Fruit fly (Drosophila melanogaster): ENCODE data around the gene m.
"Not testable (repeated sequence)": the region's sequence is repeated elsewhere in the genome, so short reads cannot be mapped to it uniquely, and the experiment has no call there.

Gene m

DNA sequence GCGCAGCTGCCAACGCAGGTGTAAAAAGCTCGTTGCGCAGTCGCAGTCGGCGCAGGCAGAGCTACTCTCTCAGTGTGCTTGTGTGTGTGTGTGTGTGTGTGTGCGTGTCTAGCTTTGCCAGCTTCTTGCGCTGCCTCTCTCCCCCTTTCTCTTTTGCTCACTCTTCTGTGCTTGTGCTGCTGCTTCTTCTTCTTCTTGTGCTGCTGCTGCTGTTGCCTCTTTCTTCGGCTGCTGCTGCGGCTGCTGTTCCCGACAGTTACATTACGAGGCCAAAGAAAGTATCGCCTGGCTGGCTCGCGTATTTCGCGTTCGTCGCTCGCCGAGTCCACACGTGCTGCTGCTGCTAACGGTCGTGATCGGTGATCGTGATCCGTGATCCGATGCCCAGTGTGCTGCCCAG lies at the start of gene m:
TSS of gene m (plus strand) at position 301 of the 400 bp plus-strand sequence.
- not testable (repeated sequence) for TF ChIP-seq CG13204 (GFP tag; optimal IDR thresholded peaks at IDR 0.05); Snoo (tag; optimal IDR thresholded peaks at IDR 0.05); Pif1B (GFP tag; optimal IDR thresholded peaks at IDR 0.05)

- TF ChIP-seq CG14655 (GFP tag; optimal IDR thresholded peaks at IDR 0.05) (no peak), Snoo (tag; optimal IDR thresholded peaks at IDR 0.05) (peak; percentile 26), CG9948 (tag; optimal IDR thresholded peaks at IDR 0.05) (no peak), D1 (tag; optimal IDR thresholded peaks at IDR 0.05) (no peak), EcR (GFP tag; optimal IDR thresholded peaks at IDR 0.05) (peak; percentile 28)
Observed at dm6 chrX:11704929-11705612, 49.0 kb upstream of the m start, which contains the start of gene CG2444. Gene CG2444, minus strand, starts transcription at chrX:11705300.

DNA sequence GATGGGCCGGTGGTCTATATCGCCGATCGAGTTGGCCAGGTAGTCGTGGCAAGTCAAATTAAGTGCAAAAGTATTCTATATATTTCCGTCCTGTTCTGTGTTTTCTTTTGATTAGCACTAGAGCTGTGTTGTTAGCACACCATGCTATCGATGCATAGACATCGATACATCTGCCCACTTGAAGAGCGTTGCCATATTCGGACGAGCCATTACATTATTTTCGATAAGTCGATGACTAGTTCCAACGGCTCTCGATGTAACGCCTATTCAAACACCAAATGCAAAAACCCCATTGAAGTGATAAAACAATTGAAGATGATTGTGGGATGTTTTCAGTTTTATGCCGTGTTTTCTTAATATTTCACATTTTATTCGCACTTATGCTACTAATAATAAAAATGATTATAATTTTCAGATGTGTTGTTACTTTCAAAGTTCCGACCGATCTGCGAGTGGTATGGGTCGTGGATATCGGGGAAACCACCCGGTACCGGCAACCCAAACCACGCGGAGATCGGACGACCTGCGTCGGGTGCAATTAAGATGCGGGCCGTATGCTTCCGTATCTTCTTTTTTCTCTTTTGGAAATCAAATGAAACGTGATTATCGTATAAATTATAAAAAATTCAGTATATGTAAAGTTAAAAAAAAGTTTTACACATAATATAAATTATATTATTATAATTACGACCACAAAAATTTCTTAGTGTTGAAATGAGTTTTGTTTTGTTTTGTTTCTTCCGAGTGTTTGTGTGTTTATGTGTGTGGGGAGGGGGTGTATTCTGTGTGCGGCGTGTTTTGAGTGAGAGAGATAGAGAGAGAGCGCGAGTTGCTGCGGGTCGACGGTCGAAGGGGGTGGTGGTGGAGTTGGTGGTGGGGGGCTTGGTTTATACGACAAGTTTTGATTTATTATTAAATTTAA lies 44.0 kb upstream of the m start, which contains the start of gene FucT6:
TSS of gene FucT6 (minus strand) at position 153 of the 922 bp plus-strand sequence.
- TF ChIP-seq CG32121 (GFP tag; IDR thresholded peaks at IDR 0.05) (peak; percentile 73), D1 (tag; optimal IDR thresholded peaks at IDR 0.05) (no peak), CG13204 (GFP tag; optimal IDR thresholded peaks at IDR 0.05) (peak; percentile 27), EcR (GFP tag; optimal IDR thresholded peaks at IDR 0.05) (peak; percentile 4), Pif1A (GFP tag; optimal IDR thresholded peaks at IDR 0.05) (peak; percentile 39), Pif1B (GFP tag; optimal IDR thresholded peaks at IDR 0.05) (peak; percentile 15), rn (GFP tag; IDR thresholded peaks at IDR 0.05) (no peak), CG34367 (tag; optimal IDR thresholded peaks at IDR 0.05) (no peak), CG14655 (GFP tag; optimal IDR thresholded peaks at IDR 0.05) (no peak), CG8301 (tag; optimal IDR thresholded peaks at IDR 0.05) (peak; percentile 16), CG9948 (tag; optimal IDR thresholded peaks at IDR 0.05) (peak; percentile 1), CG15710 (tag; optimal IDR thresholded peaks at IDR 0.05) (peak; percentile 7), CG8159 (tag; optimal IDR thresholded peaks at IDR 0.05) (peak; percentile 13), CG17806 (tag; optimal IDR thresholded peaks at IDR 0.05) (no peak), gl (tag; optimal IDR thresholded peaks at IDR 0.05) (no peak), Snoo (tag; optimal IDR thresholded peaks at IDR 0.05) (no peak), Ets98B (GFP tag; IDR thresholded peaks at IDR 0.05) (peak; percentile 69), fd96Ca (GFP tag; IDR thresholded peaks at IDR 0.05) (peak; percentile 59; the same call in 1 of the 3 replicates), CG4496 (GFP tag; IDR thresholded peaks at IDR 0.05) (peak; percentile 74; the same call in 2 of the 3 replicates), CG10348 (GFP tag; IDR thresholded peaks at IDR 0.05) (no peak), CG12605 (GFP tag; IDR thresholded peaks at IDR 0.05) (peak; percentile 55)

dm6 chrX:11713808-11714528 lies 40.1 kb upstream of the m start:
- no peak for TF ChIP-seq D1 (tag; optimal IDR thresholded peaks at IDR 0.05)
- TF ChIP-seq CG8301 (tag; optimal IDR thresholded peaks at IDR 0.05), result peak; percentile 22
- TF ChIP-seq CG10348 (GFP tag; IDR thresholded peaks at IDR 0.05), result no peak
- TF ChIP-seq CG15710 (tag; optimal IDR thresholded peaks at IDR 0.05), result peak; percentile 27
- TF ChIP-seq Pif1B (GFP tag; optimal IDR thresholded peaks at IDR 0.05), result no peak
- peak; percentile 40 for TF ChIP-seq CG13204 (GFP tag; optimal IDR thresholded peaks at IDR 0.05)
- TF ChIP-seq CG12605 (GFP tag; IDR thresholded peaks at IDR 0.05), result no peak; the same call in 1 of the 2 replicates
- peak; percentile 35 for TF ChIP-seq CG8159 (tag; optimal IDR thresholded peaks at IDR 0.05)
- peak; percentile 59; the same call in 1 of the 3 replicates for TF ChIP-seq CG4496 (GFP tag; IDR thresholded peaks at IDR 0.05)
- TF ChIP-seq CG32121 (GFP tag; IDR thresholded peaks at IDR 0.05), result no peak
- TF ChIP-seq gl (tag; optimal IDR thresholded peaks at IDR 0.05), result peak; percentile 8
- TF ChIP-seq rn (GFP tag; IDR thresholded peaks at IDR 0.05), result no peak
- no peak for TF ChIP-seq CG9948 (tag; optimal IDR thresholded peaks at IDR 0.05)
- TF ChIP-seq CG17806 (tag; optimal IDR thresholded peaks at IDR 0.05), result no peak
- TF ChIP-seq fd96Ca (GFP tag; IDR thresholded peaks at IDR 0.05), result peak; percentile 55; the same call in 1 of the 3 replicates
- TF ChIP-seq Ets98B (GFP tag; IDR thresholded peaks at IDR 0.05), result no peak; the same call in 1 of the 2 replicates
- TF ChIP-seq CG14655 (GFP tag; optimal IDR thresholded peaks at IDR 0.05), result peak; percentile 59
- TF ChIP-seq Snoo (tag; optimal IDR thresholded peaks at IDR 0.05), result no peak
- TF ChIP-seq EcR (GFP tag; optimal IDR thresholded peaks at IDR 0.05), result peak; percentile 0
- TF ChIP-seq Pif1A (GFP tag; optimal IDR thresholded peaks at IDR 0.05), result no peak
- TF ChIP-seq CG34367 (tag; optimal IDR thresholded peaks at IDR 0.05), result peak; percentile 18
